Worm (Caenorhabditis elegans) whole organism, mixed stage, embryonic: ENCODE results near the gene F08C6.5.

Experiments
- blmp-1 ChIP-seq: fragments of 150-350 bp; optimal IDR thresholded peaks from 2 replicates; lab custom pipeline; 2014; ENCODE audit warnings: missing biosample characterization, missing genetic modification characterization
- ceh-39 ChIP-seq: fragments of 150-350 bp; optimal IDR thresholded peaks from 2 replicates; lab custom pipeline; 2014; ENCODE audit warnings: missing biosample characterization, missing genetic modification characterization
- ceh-43 ChIP-seq: fragments of 200-800 bp; sonication (Bioruptor generic); optimal IDR thresholded peaks from 2 replicates; lab custom pipeline; 2018; ENCODE audit warnings: mild to moderate bottlenecking, missing genetic modification characterization, moderate library complexity, missing compliant biosample characterization
- ceh-83 ChIP-seq: fragments of 200-800 bp; sonication (Bioruptor generic); optimal IDR thresholded peaks from 2 replicates; lab custom pipeline; 2018; ENCODE audit warnings: mild to moderate bottlenecking, missing genetic modification characterization, missing compliant biosample characterization
- cnd-1 ChIP-seq: fragments of 200-800 bp; sonication (Bioruptor generic); optimal IDR thresholded peaks from 2 replicates; lab custom pipeline; 2018; ENCODE audit warnings: mild to moderate bottlenecking, missing genetic modification characterization, missing compliant biosample characterization
- drap-1 ChIP-seq: fragments of 200-800 bp; sonication (Bioruptor generic); optimal IDR thresholded peaks from 3 replicates; lab custom pipeline; 2018; ENCODE audit warnings: mild to moderate bottlenecking, missing genetic modification characterization, missing compliant biosample characterization
- elt-1 ChIP-seq: sonication (generic microtip); optimal IDR thresholded peaks from 2 replicates; lab custom pipeline; 2017; ENCODE audit warnings: missing genetic modification characterization, mild to moderate bottlenecking, missing compliant biosample characterization, antibody characterized with exemption, moderate library complexity, borderline replicate concordance; ENCODE audit not compliant: insufficient read depth
- elt-3 ChIP-seq: fragments of 150-350 bp; optimal IDR thresholded peaks from 2 replicates; lab custom pipeline; 2014; ENCODE audit warnings: missing biosample characterization, missing genetic modification characterization
- flh-1 ChIP-seq: fragments of 200-800 bp; sonication (Bioruptor generic); optimal IDR thresholded peaks from 2 replicates; lab custom pipeline; 2018; ENCODE audit warnings: mild to moderate bottlenecking, missing genetic modification characterization, moderate library complexity, missing compliant biosample characterization
- ham-2 ChIP-seq: fragments of 200-800 bp; sonication (Bioruptor generic); optimal IDR thresholded peaks from 2 replicates; lab custom pipeline; 2018; ENCODE audit warnings: mild to moderate bottlenecking, missing genetic modification characterization, missing compliant biosample characterization
- hlh-1 ChIP-seq: fragments of 150-350 bp; optimal IDR thresholded peaks from 2 replicates; lab custom pipeline; 2014; ENCODE audit warnings: missing biosample characterization, missing genetic modification reagents, missing genetic modification characterization
- lin-13 ChIP-seq: fragments of 150-350 bp; optimal IDR thresholded peaks from 2 replicates; lab custom pipeline; 2014; ENCODE audit warnings: missing biosample characterization, missing genetic modification characterization
- lin-32 ChIP-seq: fragments of 200-800 bp; sonication (Bioruptor generic); optimal IDR thresholded peaks from 2 replicates; lab custom pipeline; 2018; ENCODE audit warnings: mild to moderate bottlenecking, missing genetic modification characterization, missing compliant biosample characterization
- lsy-2 ChIP-seq: fragments of 150-350 bp; optimal IDR thresholded peaks from 2 replicates; lab custom pipeline; 2014; ENCODE audit warnings: missing biosample characterization, missing genetic modification characterization
- mab-5 ChIP-seq: fragments of 150-350 bp; optimal IDR thresholded peaks from 2 replicates; lab custom pipeline; 2014; ENCODE audit warnings: missing biosample characterization, missing genetic modification characterization
- mls-2 ChIP-seq: sonication (generic microtip); optimal IDR thresholded peaks from 2 replicates; lab custom pipeline; 2016; ENCODE audit warnings: mild to moderate bottlenecking, missing genetic modification characterization, moderate library complexity, missing compliant biosample characterization
- nhr-12 ChIP-seq: fragments of 150-350 bp; optimal IDR thresholded peaks from 2 replicates; lab custom pipeline; 2014; ENCODE audit warnings: missing biosample characterization, missing genetic modification characterization
- nhr-2 ChIP-seq: fragments of 150-350 bp; optimal IDR thresholded peaks from 2 replicates; lab custom pipeline; 2014; ENCODE audit warnings: missing biosample characterization, missing genetic modification characterization
- nhr-28 ChIP-seq: fragments of 150-350 bp; optimal IDR thresholded peaks from 2 replicates; lab custom pipeline; 2014; ENCODE audit warnings: missing biosample characterization, missing genetic modification characterization
- nhr-76 ChIP-seq: sonication (generic microtip); optimal IDR thresholded peaks from 2 replicates; lab custom pipeline; 2017; ENCODE audit warnings: missing biosample characterization, missing genetic modification characterization
- pha-4 ChIP-seq: fragments of 150-350 bp; optimal IDR thresholded peaks from 2 replicates; lab custom pipeline; 2018; ENCODE audit warnings: missing biosample characterization, missing genetic modification reagents, missing genetic modification characterization
- sem-2 ChIP-seq: fragments of 200-800 bp; sonication (Bioruptor generic); optimal IDR thresholded peaks from 2 replicates; lab custom pipeline; 2018; ENCODE audit warnings: mild to moderate bottlenecking, missing genetic modification characterization, missing compliant biosample characterization
- snpc-4 ChIP-seq: fragments of 150-350 bp; optimal IDR thresholded peaks from 2 replicates; lab custom pipeline; 2014; ENCODE audit warnings: missing biosample characterization, missing genetic modification characterization
- sptf-1 ChIP-seq: sonication (generic microtip); optimal IDR thresholded peaks from 2 replicates; lab custom pipeline; 2017; ENCODE audit warnings: mild to moderate bottlenecking, missing genetic modification characterization, moderate library complexity, missing compliant biosample characterization
- tbx-8 ChIP-seq: fragments of 200-800 bp; sonication (Bioruptor generic); optimal IDR thresholded peaks from 2 replicates; lab custom pipeline; 2018; ENCODE audit warnings: mild to moderate bottlenecking, missing genetic modification characterization, moderate library complexity, missing compliant biosample characterization
- unc-120 ChIP-seq: sonication (generic microtip); optimal IDR thresholded peaks from 2 replicates; lab custom pipeline; 2017; ENCODE audit warnings: missing genetic modification characterization, missing compliant biosample characterization; ENCODE audit not compliant: poor library complexity, severe bottlenecking
- unc-39 ChIP-seq: fragments of 150-350 bp; optimal IDR thresholded peaks from 2 replicates; lab custom pipeline; 2014; ENCODE audit warnings: missing biosample characterization, missing genetic modification characterization
- unc-62 ChIP-seq: fragments of 150-350 bp; optimal IDR thresholded peaks from 2 replicates; lab custom pipeline; 2014; ENCODE audit warnings: missing biosample characterization, missing genetic modification reagents, missing genetic modification characterization

Gene F08C6.5

DNA sequence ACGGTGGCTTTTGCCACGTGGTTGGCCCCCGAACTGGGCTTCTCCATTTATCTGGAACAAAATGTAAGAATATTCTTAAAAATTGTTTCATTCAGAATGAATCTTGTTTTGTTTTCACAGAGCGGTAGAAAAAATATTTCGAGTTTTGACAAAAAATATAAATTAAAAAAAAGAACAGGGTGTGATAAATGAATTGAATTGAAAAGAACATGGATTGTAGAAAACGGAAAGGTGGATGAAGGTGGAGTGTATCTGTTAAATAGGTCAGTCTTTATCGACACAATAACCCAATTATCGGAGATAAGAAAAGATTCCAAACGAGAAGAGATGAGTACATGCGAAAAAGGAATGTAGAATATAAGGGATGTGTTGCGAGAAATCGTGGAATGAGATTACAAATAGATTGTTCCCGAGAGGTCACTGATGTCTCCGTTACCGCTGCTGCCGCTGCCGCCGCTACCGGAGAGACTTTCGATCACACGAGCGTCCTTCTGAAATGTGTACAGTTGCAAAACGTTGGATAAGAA lies 21.4 kb upstream of the F08C6.5 start, which contains the start of gene dpy-7:
dpy-7 (minus strand) TSS at position 51 of the 527 bp plus-strand sequence.
- TF ChIP-seq unc-120 (tag; lab: Kevin White, UChicago) (no peak), hlh-1 (tag; lab: Kevin White, UChicago) (no peak), ham-2 (GFP tag; lab: Kevin White, UChicago) (peak; percentile 18), ceh-43 (no peak), nhr-28 (tag; lab: Kevin White, UChicago) (no peak), nhr-12 (tag; lab: Kevin White, UChicago) (no peak), elt-1 (tag; lab: Kevin White, UChicago) (peak; percentile 86), elt-3 (tag; lab: Kevin White, UChicago) (no peak)
- TF ChIP-seq, all 35 proteins: peak for 2

DNA sequence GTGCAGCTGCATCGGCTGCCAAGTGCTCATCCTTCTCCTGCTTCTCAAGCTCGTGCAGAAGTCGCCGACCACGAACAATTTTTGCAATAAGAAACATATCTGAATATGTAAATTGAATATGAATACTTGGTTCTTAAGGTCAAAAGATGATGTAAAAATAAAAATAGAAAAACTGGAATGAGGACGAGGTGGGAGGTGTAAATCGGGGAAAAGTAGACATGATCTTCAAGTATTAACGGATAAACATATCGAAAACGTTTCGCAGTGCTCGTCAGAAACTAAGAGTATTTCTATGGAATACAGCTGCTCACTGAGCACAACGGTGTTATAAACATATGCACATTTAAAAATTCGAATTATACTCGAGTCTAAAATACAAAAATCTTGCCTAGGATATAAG lies 19.2 kb upstream of the F08C6.5 start, which contains the start of gene glb-16:
glb-16 (minus strand) TSS at position 101 of the 400 bp plus-strand sequence.
- TF ChIP-seq sptf-1 (tag; lab: Kevin White, UChicago) (no peak), nhr-28 (tag; lab: Kevin White, UChicago) (no peak), lin-13 (no peak), hlh-1 (tag; lab: Kevin White, UChicago) (no peak), mls-2 (tag; lab: Kevin White, UChicago) (no peak), snpc-4 (tag; lab: Kevin White, UChicago) (no peak), unc-62 (GFP tag; lab: Kevin White, UChicago) (no peak), ceh-43 (no peak), ceh-39 (tag; lab: Kevin White, UChicago) (no peak)

DNA sequence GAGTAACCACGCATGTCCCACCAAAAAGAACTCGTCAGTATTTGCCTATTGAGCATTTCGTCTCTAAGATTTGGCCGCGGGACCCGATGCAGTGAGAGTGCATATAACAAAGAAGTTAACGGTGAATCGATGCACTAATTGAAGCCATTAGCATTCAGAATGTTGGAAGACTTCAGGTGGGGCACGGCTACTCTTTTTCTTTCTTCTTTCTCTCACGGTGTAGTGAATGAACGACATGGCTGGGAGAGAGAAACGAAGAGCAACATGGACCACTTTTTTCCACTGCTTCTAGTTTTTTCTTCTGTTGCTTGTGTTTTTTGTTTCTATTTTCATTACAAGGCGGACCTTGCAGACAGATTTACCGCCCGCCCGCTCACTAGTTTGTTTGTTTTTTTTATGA lies 18.1 kb upstream of the F08C6.5 start:
- no peak for TF ChIP-seq drap-1 (GFP tag; lab: Kevin White, UChicago)
- TF ChIP-seq mab-5 (tag; lab: Kevin White, UChicago): no peak
- TF ChIP-seq elt-1 (tag; lab: Kevin White, UChicago): no peak
- no peak for TF ChIP-seq flh-1 (GFP tag; lab: Kevin White, UChicago)
- no peak for TF ChIP-seq ceh-39 (tag; lab: Kevin White, UChicago)
- no peak for TF ChIP-seq lin-32
- no peak for TF ChIP-seq sptf-1 (tag; lab: Kevin White, UChicago)
- TF ChIP-seq, all 35 proteins: peak for 0

DNA sequence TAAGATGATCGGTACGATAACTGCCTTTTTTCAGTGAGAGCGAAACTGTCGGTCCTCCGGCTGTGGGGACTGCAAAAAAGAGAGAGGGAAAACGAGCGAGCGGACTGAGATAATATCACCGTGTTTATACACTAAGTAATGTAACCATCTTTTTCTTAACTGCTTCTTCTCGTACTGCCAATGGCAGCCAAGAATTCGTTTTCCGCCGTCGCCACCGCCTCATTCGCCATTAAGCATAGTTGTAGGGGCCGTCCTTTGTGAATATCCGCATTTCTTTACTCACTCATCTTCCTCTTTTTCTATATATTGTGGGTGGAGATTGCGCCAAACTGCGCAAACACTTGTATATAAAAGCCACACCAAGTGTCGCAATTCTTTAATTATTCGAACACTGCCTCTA lies 12.7 kb upstream of the F08C6.5 start, which contains the start of gene col-174:
col-174 (plus strand) TSS at position 301 of the 400 bp plus-strand sequence.
- TF ChIP-seq ham-2 (GFP tag; lab: Kevin White, UChicago) (peak; percentile 12), tbx-8 (no peak)

DNA sequence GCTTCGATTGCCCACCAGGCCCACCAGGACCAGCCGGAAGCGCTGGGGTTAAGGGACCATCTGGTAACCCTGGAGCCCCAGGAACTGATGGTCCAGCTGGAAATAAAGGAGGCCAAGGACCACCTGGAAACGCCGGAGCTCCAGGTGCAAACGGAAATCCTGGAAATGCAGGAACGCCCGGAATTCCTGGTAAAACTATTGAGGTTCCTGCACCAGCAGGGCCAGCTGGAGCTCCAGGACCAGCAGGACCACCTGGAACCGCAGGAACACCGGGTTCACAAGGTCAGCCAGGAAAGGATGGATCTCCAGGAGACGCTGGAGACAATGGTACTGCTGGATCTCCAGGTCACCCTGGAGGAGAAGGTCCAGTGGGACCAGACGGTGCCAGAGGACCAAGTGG lies 11.5 kb upstream of the F08C6.5 start:
- no peak for TF ChIP-seq nhr-28 (tag; lab: Kevin White, UChicago)
- TF ChIP-seq pha-4 (tag; lab: Kevin White, UChicago): no peak
- TF ChIP-seq snpc-4 (tag; lab: Kevin White, UChicago): no peak
- TF ChIP-seq sptf-1 (tag; lab: Kevin White, UChicago): no peak

DNA sequence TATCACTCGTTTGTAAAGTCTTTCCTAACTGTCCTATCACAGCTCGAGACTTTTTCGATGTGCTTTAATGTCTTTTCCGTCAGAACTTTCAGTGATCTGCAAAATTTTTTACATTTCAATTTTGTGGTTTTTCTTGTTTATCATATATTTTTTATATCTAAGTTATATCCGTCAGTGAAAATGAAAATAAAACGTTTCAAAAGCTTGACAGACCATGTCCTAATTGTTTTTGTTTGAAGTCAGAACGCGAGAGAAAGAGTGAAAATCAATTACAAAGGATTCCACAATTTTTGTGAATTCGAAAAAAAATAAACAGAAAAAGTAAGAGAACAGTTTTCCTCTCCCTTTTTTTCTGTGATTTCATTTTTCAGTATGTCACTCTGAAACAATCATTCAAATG lies 11.0 kb upstream of the F08C6.5 start, which contains the start of gene F46C8.1:
F46C8.1 (plus strand) TSS at position 301 of the 400 bp plus-strand sequence.
- no peak for TF ChIP-seq ceh-83 (GFP tag; lab: Kevin White, UChicago)
- TF ChIP-seq pha-4 (tag; lab: Kevin White, UChicago): no peak
- TF ChIP-seq ham-2 (GFP tag; lab: Kevin White, UChicago): no peak
- TF ChIP-seq nhr-2: no peak
- TF ChIP-seq cnd-1: no peak
- TF ChIP-seq sem-2: no peak
- no peak for TF ChIP-seq mab-5 (tag; lab: Kevin White, UChicago)
- TF ChIP-seq blmp-1 (tag; lab: Kevin White, UChicago): no peak
- TF ChIP-seq lin-13: no peak
- no peak for TF ChIP-seq hlh-1 (tag; lab: Kevin White, UChicago)
- TF ChIP-seq unc-120 (tag; lab: Kevin White, UChicago): no peak
- no peak for TF ChIP-seq nhr-76 (tag; lab: Kevin White, UChicago)
- no peak for TF ChIP-seq unc-39
- TF ChIP-seq mls-2 (tag; lab: Kevin White, UChicago): no peak
- no peak for TF ChIP-seq flh-1 (GFP tag; lab: Kevin White, UChicago)
- TF ChIP-seq lsy-2: no peak
- TF ChIP-seq sptf-1 (tag; lab: Kevin White, UChicago): no peak
- TF ChIP-seq ceh-43: no peak
- no peak for TF ChIP-seq elt-3 (tag; lab: Kevin White, UChicago)
- no peak for TF ChIP-seq elt-1 (tag; lab: Kevin White, UChicago)
